Fruit fly (Drosophila melanogaster) whole organism, embryonic: Measurements from ENCODE around the gene Spase25.
A peak's percentile ranks its signal among the peaks of the same experiment; 100 is the strongest.

Experiments
- Antp ChIP-seq: fragments of 200-800 bp; sonication (Bioruptor generic); optimal IDR thresholded peaks from 3 replicates; lab custom pipeline; 2016; ENCODE audit warnings: missing biosample characterization, missing genetic modification characterization
- Bteb2 ChIP-seq: fragments of 200-800 bp; sonication (Bioruptor generic); optimal IDR thresholded peaks from 2 replicates; lab custom pipeline; 2016; ENCODE audit warnings: missing biosample characterization, missing genetic modification characterization
- CG1024 ChIP-seq: fragments of 200-800 bp; sonication (Bioruptor generic); IDR thresholded peaks from 2 replicates; pipeline ENCODE4 v1.3.6; 2022; ENCODE audit warnings: missing biosample characterization, missing genetic modification characterization
- CG10654 ChIP-seq: fragments of 200-800 bp; sonication (Bioruptor generic); optimal IDR thresholded peaks from 2 replicates; lab custom pipeline; 2016; ENCODE audit warnings: missing biosample characterization, missing genetic modification characterization
- CG11723 ChIP-seq: fragments of 200-800 bp; sonication (Bioruptor generic); optimal IDR thresholded peaks from 2 replicates; lab custom pipeline; 2017; ENCODE audit warnings: missing biosample characterization, mild to moderate bottlenecking, missing genetic modification characterization
- CG13296 ChIP-seq: fragments of 200-800 bp; sonication (Bioruptor generic); optimal IDR thresholded peaks from 3 replicates; lab custom pipeline; 2018; ENCODE audit warnings: missing biosample characterization, mild to moderate bottlenecking, missing genetic modification characterization
- CG15269 ChIP-seq: fragments of 200-800 bp; sonication (Bioruptor generic); optimal IDR thresholded peaks from 2 replicates; lab custom pipeline; 2018; ENCODE audit warnings: missing biosample characterization, mild to moderate bottlenecking, missing genetic modification characterization, moderate library complexity
- CG1529 ChIP-seq: fragments of 200-800 bp; sonication (Bioruptor generic); optimal IDR thresholded peaks from 3 replicates; lab custom pipeline; 2018; ENCODE audit warnings: missing biosample characterization, missing genetic modification characterization
- CG15479 ChIP-seq: fragments of 200-800 bp; sonication (Bioruptor generic); optimal IDR thresholded peaks from 3 replicates; lab custom pipeline; 2019; ENCODE audit warnings: missing biosample characterization, mild to moderate bottlenecking, missing genetic modification characterization, moderate library complexity
- CG18599 ChIP-seq: fragments of 200-800 bp; sonication (Bioruptor generic); optimal IDR thresholded peaks from 3 replicates; lab custom pipeline; 2017; ENCODE audit warnings: missing biosample characterization, missing genetic modification characterization, mild to moderate bottlenecking, moderate library complexity, missing genetic modification reagents
- CG2712 ChIP-seq: fragments of 200-800 bp; optimal IDR thresholded peaks from 3 replicates; lab custom pipeline; 2019; ENCODE audit warnings: missing biosample characterization, mild to moderate bottlenecking, missing genetic modification characterization, moderate library complexity
- CG4424 ChIP-seq: fragments of 200-800 bp; sonication (Bioruptor generic); optimal IDR thresholded peaks from 3 replicates; lab custom pipeline; 2016; ENCODE audit warnings: missing biosample characterization, missing genetic modification characterization
- CG4730 ChIP-seq: fragments of 200-800 bp; sonication (Bioruptor generic); IDR thresholded peaks from 2 replicates; pipeline ENCODE4 v1.3.6; 2022; ENCODE audit warnings: missing biosample characterization, missing genetic modification characterization
- CG7745 ChIP-seq: fragments of 200-800 bp; sonication (Bioruptor generic); optimal IDR thresholded peaks from 2 replicates; lab custom pipeline; 2018; ENCODE audit warnings: missing biosample characterization, mild to moderate bottlenecking, missing genetic modification characterization, moderate library complexity
- CG7786 ChIP-seq: fragments of 200-800 bp; sonication (Bioruptor generic); optimal IDR thresholded peaks from 2 replicates; lab custom pipeline; 2016; ENCODE audit warnings: missing biosample characterization, missing genetic modification characterization
- CG8924 ChIP-seq: fragments of 200-800 bp; optimal IDR thresholded peaks from 3 replicates; lab custom pipeline; 2019; ENCODE audit warnings: missing biosample characterization, mild to moderate bottlenecking, missing genetic modification characterization, moderate library complexity
- Dfd ChIP-seq, 2 experiments: fragments of >200 bp; optimal IDR thresholded peaks; 2 replicates each; lab custom pipeline; 2017; ENCODE audit warnings: missing biosample characterization in 2 of 2, missing genetic modification characterization in 2 of 2
- Hand ChIP-seq: fragments of 200-800 bp; sonication (Bioruptor generic); optimal IDR thresholded peaks from 2 replicates; lab custom pipeline; 2017; ENCODE audit warnings: mild to moderate bottlenecking, missing biosample characterization, missing genetic modification reagents, missing genetic modification characterization
- Hr78 ChIP-seq, 2 experiments: fragments of 200-800 bp in 1 of 2; fragments of >200 bp in 1 of 2; sonication (Bioruptor generic) in 1 of 2; optimal IDR thresholded peaks; 2 replicates each; lab custom pipeline; 2017 to 2019; ENCODE audit warnings: missing biosample characterization in 2 of 2, missing genetic modification characterization in 2 of 2, mild to moderate bottlenecking in 1 of 2, moderate library complexity in 1 of 2
- Jarid2 ChIP-seq: fragments of 200-800 bp; sonication (Bioruptor generic); optimal IDR thresholded peaks from 3 replicates; lab custom pipeline; 2017; ENCODE audit warnings: mild to moderate bottlenecking, missing biosample characterization, missing genetic modification reagents, missing genetic modification characterization
- Kr ChIP-seq: fragments of 200-800 bp; sonication (Bioruptor generic); optimal IDR thresholded peaks from 2 replicates; lab custom pipeline; 2017; ENCODE audit warnings: missing biosample characterization, mild to moderate bottlenecking, missing genetic modification characterization
- Lhr ChIP-seq: fragments of 200-800 bp; sonication (Bioruptor generic); optimal IDR thresholded peaks from 3 replicates; lab custom pipeline; 2017; ENCODE audit warnings: mild to moderate bottlenecking, missing biosample characterization, missing genetic modification reagents, missing genetic modification characterization
- MBD-R2 ChIP-seq: fragments of 200-800 bp; sonication (Bioruptor generic); IDR thresholded peaks from 2 replicates; pipeline ENCODE4 v1.3.6; 2022; ENCODE audit warnings: missing biosample characterization, missing genetic modification characterization
- MTF-1 ChIP-seq: fragments of 200-800 bp; sonication (Bioruptor generic); optimal IDR thresholded peaks from 2 replicates; lab custom pipeline; 2018; ENCODE audit warnings: missing biosample characterization, mild to moderate bottlenecking, missing genetic modification characterization, borderline replicate concordance
- Myb ChIP-seq: fragments of 200-800 bp; sonication (Bioruptor generic); optimal IDR thresholded peaks from 2 replicates; lab custom pipeline; 2016; ENCODE audit warnings: missing biosample characterization, missing genetic modification characterization
- NC2β ChIP-seq: fragments of 200-800 bp; sonication (Bioruptor generic); optimal IDR thresholded peaks from 2 replicates; lab custom pipeline; 2016; ENCODE audit warnings: missing biosample characterization, missing genetic modification characterization
- NfI ChIP-seq: fragments of 200-800 bp; sonication (Bioruptor generic); optimal IDR thresholded peaks from 3 replicates; lab custom pipeline; 2018; ENCODE audit warnings: missing biosample characterization, mild to moderate bottlenecking, missing genetic modification characterization, moderate library complexity
- Sox102F ChIP-seq: fragments of 200-800 bp; sonication (Bioruptor generic); optimal IDR thresholded peaks from 2 replicates; lab custom pipeline; 2018; ENCODE audit warnings: missing biosample characterization, mild to moderate bottlenecking, missing genetic modification characterization, moderate library complexity
- cas ChIP-seq: fragments of 200-800 bp; sonication (Bioruptor generic); IDR thresholded peaks from 2 replicates; pipeline ENCODE4 v1.3.6; 2022; ENCODE audit warnings: missing biosample characterization, missing genetic modification characterization
- cg ChIP-seq: fragments of 200-800 bp; sonication (Bioruptor generic); optimal IDR thresholded peaks from 3 replicates; lab custom pipeline; 2019; ENCODE audit warnings: missing biosample characterization, mild to moderate bottlenecking, missing genetic modification characterization, moderate library complexity
- chm ChIP-seq: fragments of 200-800 bp; sonication (Bioruptor generic); IDR thresholded peaks from 2 replicates; pipeline ENCODE4 v1.3.6; 2022; ENCODE audit warnings: missing biosample characterization, missing genetic modification characterization
- croc ChIP-seq: fragments of 200-800 bp; sonication (Bioruptor generic); conservative IDR thresholded peaks from 3 replicates; pipeline ENCODE4 v1.3.6; 2022; ENCODE audit warnings: missing biosample characterization, missing genetic modification characterization
- danr ChIP-seq: fragments of 200-800 bp; sonication (Bioruptor generic); IDR thresholded peaks from 2 replicates; pipeline ENCODE4 v1.3.6; 2022; ENCODE audit warnings: missing biosample characterization, missing genetic modification characterization
- dati ChIP-seq: fragments of 200-800 bp; sonication (Bioruptor generic); IDR thresholded peaks from 2 replicates; pipeline ENCODE4 v1.3.6; 2022; ENCODE audit warnings: missing biosample characterization, missing genetic modification characterization
- dpn ChIP-seq, 2 experiments: fragments of 200-800 bp; sonication (Bioruptor generic); optimal IDR thresholded peaks; 3 replicates each; lab custom pipeline; 2016; ENCODE audit warnings: missing biosample characterization in 2 of 2, missing genetic modification characterization in 2 of 2
- en ChIP-seq: fragments of 200-800 bp; sonication (Bioruptor generic); optimal IDR thresholded peaks from 2 replicates; lab custom pipeline; 2016; ENCODE audit warnings: missing biosample characterization, missing genetic modification characterization
- esg ChIP-seq: fragments of 200-800 bp; sonication (Bioruptor generic); conservative IDR thresholded peaks from 2 replicates; pipeline ENCODE4 v1.3.6; 2022; ENCODE audit warnings: missing biosample characterization, missing genetic modification characterization
- eve ChIP-seq, 2 experiments: fragments of >200 bp; optimal IDR thresholded peaks; 2 replicates each; lab custom pipeline; 2017; ENCODE audit warnings: missing biosample characterization in 2 of 2, missing genetic modification characterization in 2 of 2
- gce ChIP-seq: fragments of 200-800 bp; sonication (Bioruptor generic); IDR thresholded peaks from 3 replicates; pipeline ENCODE4 v1.3.6; 2022; ENCODE audit warnings: missing biosample characterization, missing genetic modification characterization
- insv ChIP-seq, 2 experiments: fragments of 200-800 bp; sonication (Bioruptor generic); optimal IDR thresholded peaks; 3 replicates each; lab custom pipeline; 2016 to 2018; ENCODE audit warnings: missing biosample characterization in 2 of 2, missing genetic modification characterization in 2 of 2
- pho ChIP-seq: fragments of 200-800 bp; sonication (Bioruptor generic); optimal IDR thresholded peaks from 2 replicates; lab custom pipeline; 2016; ENCODE audit warnings: missing biosample characterization, missing genetic modification characterization
- pzg ChIP-seq: fragments of 200-800 bp; sonication (Bioruptor generic); optimal IDR thresholded peaks from 3 replicates; lab custom pipeline; 2018; ENCODE audit warnings: missing biosample characterization, mild to moderate bottlenecking, missing genetic modification characterization, moderate library complexity
- sd ChIP-seq: fragments of 200-800 bp; sonication (Bioruptor generic); optimal IDR thresholded peaks from 3 replicates; lab custom pipeline; 2018; ENCODE audit warnings: missing biosample characterization, mild to moderate bottlenecking, missing genetic modification characterization, moderate library complexity
- sima ChIP-seq: fragments of 200-800 bp; sonication (Bioruptor generic); optimal IDR thresholded peaks from 2 replicates; lab custom pipeline; 2016; ENCODE audit warnings: missing biosample characterization, missing genetic modification characterization
- slbo ChIP-seq: fragments of 200-800 bp; sonication (Bioruptor generic); IDR thresholded peaks from 2 replicates; pipeline ENCODE4 v1.3.6; 2022; ENCODE audit warnings: missing biosample characterization, missing genetic modification characterization
- trh ChIP-seq: fragments of 200-800 bp; sonication (Bioruptor generic); optimal IDR thresholded peaks from 2 replicates; lab custom pipeline; 2016; ENCODE audit warnings: missing biosample characterization, missing genetic modification characterization
- zen ChIP-seq: fragments of 200-800 bp; sonication (Bioruptor generic); optimal IDR thresholded peaks from 3 replicates; lab custom pipeline; 2018; ENCODE audit warnings: missing biosample characterization, mild to moderate bottlenecking, missing genetic modification characterization, moderate library complexity

Gene Spase25

dm6 chrX:11521561-11522546, 36.8 kb downstream of the Spase25 start (continued):
- TF ChIP-seq cg, result no peak
- TF ChIP-seq croc (GFP tag; lab: Robert Waterston, UW), result peak; percentile 32; the same call in 2 of the 3 replicates
- no peak for TF ChIP-seq cas (GFP tag; lab: Robert Waterston, UW)
- peak; percentile 74 for TF ChIP-seq CG2712 (tag; lab: Kevin White, UChicago)
- peak; percentile 59; the same call in 1 of the 2 replicates for TF ChIP-seq chm
- TF ChIP-seq pho, result peak; percentile 7
- peak; percentile 69 for TF ChIP-seq CG18599
- peak; percentile 38 to 51 for TF ChIP-seq dpn (GFP tag; optimal IDR thresholded peaks at IDR 0.05; lab: Kevin White, UChicago)
- no peak for TF ChIP-seq dati (GFP tag; lab: Robert Waterston, UW)
- TF ChIP-seq CG8924 (tag; lab: Kevin White, UChicago), result peak; percentile 76
- peak; percentile 13 for TF ChIP-seq Myb
- peak; percentile 52; the same call in 1 of the 2 replicates for TF ChIP-seq slbo (GFP tag; lab: Robert Waterston, UW)
- peak; percentile 18 for TF ChIP-seq sd (tag; lab: Kevin White, UChicago)
- TF ChIP-seq CG7786 (GFP tag; lab: Kevin White, UChicago), result peak; percentile 4
- TF ChIP-seq danr (GFP tag; lab: Robert Waterston, UW), result 0 out of 2 replicates have a peak, but pooled peaks have one; percentile 29
- TF ChIP-seq Hr78 (GFP tag; optimal IDR thresholded peaks at IDR 0.05; lab: Kevin White, UChicago), result peak in 1 of 2 experiments; percentile 97
- TF ChIP-seq Jarid2, result no peak
- TF ChIP-seq MBD-R2 (GFP tag; lab: Robert Waterston, UW), result 0 out of 2 replicates have a peak, but pooled peaks have one; percentile 26
- no peak for TF ChIP-seq CG7745 (tag; lab: Kevin White, UChicago)
- peak; percentile 1 for TF ChIP-seq CG11723 (GFP tag; lab: Kevin White, UChicago)
- no peak for TF ChIP-seq CG15479 (GFP tag; lab: Kevin White, UChicago)
- peak; percentile 17 for TF ChIP-seq zen (tag; lab: Kevin White, UChicago)
- TF ChIP-seq Dfd (GFP tag; optimal IDR thresholded peaks at IDR 0.05; lab: Kevin White, UChicago), result no peak
- peak; percentile 10; the same call in 1 of the 2 replicates for TF ChIP-seq CG4730 (GFP tag; lab: Robert Waterston, UW)
- TF ChIP-seq MTF-1, result peak; percentile 28
- TF ChIP-seq Sox102F (GFP tag; lab: Kevin White, UChicago), result peak; percentile 82
- peak; percentile 32 for TF ChIP-seq CG10654 (GFP tag; lab: Kevin White, UChicago)
- TF ChIP-seq en, result no peak
- peak; percentile 43 for TF ChIP-seq CG4424
- TF ChIP-seq Bteb2 (GFP tag; lab: Kevin White, UChicago), result no peak
- TF ChIP-seq CG1024 (GFP tag; lab: Robert Waterston, UW), result no peak
- peak; percentile 77 for TF ChIP-seq CG15269 (tag; lab: Kevin White, UChicago)
- peak; percentile 20 for TF ChIP-seq Lhr (GFP tag; lab: Kevin White, UChicago)
- peak; percentile 33 for TF ChIP-seq CG1529
- peak; percentile 8 for TF ChIP-seq Antp (GFP tag; lab: Kevin White, UChicago)
- TF ChIP-seq Hand, result no peak
- TF ChIP-seq pzg, result no peak
- peak in 1 of 2 experiments; percentile 65 for TF ChIP-seq eve (GFP tag; optimal IDR thresholded peaks at IDR 0.05; lab: Kevin White, UChicago)
- TF ChIP-seq esg (GFP tag; lab: Robert Waterston, UW), result peak; percentile 67
- no peak for TF ChIP-seq insv (GFP tag; optimal IDR thresholded peaks at IDR 0.05; lab: Kevin White, UChicago)
- peak; percentile 41 for TF ChIP-seq CG13296
- no peak for TF ChIP-seq sima
- TF ChIP-seq NC2β (GFP tag; lab: Kevin White, UChicago), result no peak
- TF ChIP-seq gce (GFP tag; lab: Robert Waterston, UW), result 0 out of 3 replicates have a peak, but pooled peaks have one; percentile 41
- TF ChIP-seq Kr (GFP tag; lab: Kevin White, UChicago), result no peak
- peak; percentile 13 for TF ChIP-seq trh (GFP tag; lab: Kevin White, UChicago)
- TF ChIP-seq NfI (GFP tag; lab: Kevin White, UChicago), result peak; percentile 31
